Worm (Caenorhabditis elegans) whole organism, late embryonic: ENCODE results near the gene islo-1.

Source experiments
- K09A11.1 ChIP-seq: sonication (generic microtip); optimal IDR thresholded peaks from 2 replicates; lab custom pipeline; 2017; ENCODE audit warnings: antibody characterized with exemption, mild to moderate bottlenecking, missing genetic modification characterization, missing compliant biosample characterization; ENCODE audit not compliant: insufficient read depth
- Y22D7AL.16 ChIP-seq: sonication (generic microtip); optimal IDR thresholded peaks from 2 replicates; lab custom pipeline; 2016; ENCODE audit warnings: missing genetic modification characterization, missing compliant biosample characterization
- ama-1 ChIP-seq: fragments of 150-350 bp; optimal IDR thresholded peaks from 2 replicates; lab custom pipeline; 2014
- dve-1 ChIP-seq: sonication (generic microtip); optimal IDR thresholded peaks from 2 replicates; lab custom pipeline; 2017; ENCODE audit warnings: antibody characterized with exemption, mild to moderate bottlenecking, missing genetic modification characterization, missing compliant biosample characterization
- gmeb-2 ChIP-seq: sonication (generic microtip); optimal IDR thresholded peaks from 2 replicates; lab custom pipeline; 2016; ENCODE audit warnings: missing genetic modification characterization, inconsistent platforms, missing compliant biosample characterization
- hlh-13 ChIP-seq: fragments of 200-800 bp; sonication (Bioruptor generic); optimal IDR thresholded peaks from 2 replicates; lab custom pipeline; 2018; ENCODE audit warnings: mild to moderate bottlenecking, missing genetic modification characterization, missing compliant biosample characterization
- hlh-15 ChIP-seq: sonication (generic microtip); optimal IDR thresholded peaks from 2 replicates; lab custom pipeline; 2016; ENCODE audit warnings: missing genetic modification characterization, missing compliant biosample characterization
- nhr-11 ChIP-seq: fragments of 150-350 bp; optimal IDR thresholded peaks from 2 replicates; lab custom pipeline; 2014; ENCODE audit warnings: missing biosample characterization, missing genetic modification characterization
- pag-3 ChIP-seq: sonication (generic microtip); optimal IDR thresholded peaks from 2 replicates; lab custom pipeline; 2016; ENCODE audit warnings: missing compliant biosample characterization, missing genetic modification characterization, borderline replicate concordance
- pha-4 ChIP-seq: fragments of 150-350 bp; optimal IDR thresholded peaks from 2 replicates; lab custom pipeline; 2018; ENCODE audit warnings: missing biosample characterization, missing genetic modification reagents, missing genetic modification characterization

- TF ChIP-seq hlh-15 (tag; lab: Kevin White, UChicago) (no peak), Y22D7AL.16 (no peak), ama-1 (lab: Kevin White, UChicago) (no peak), dve-1 (tag; lab: Kevin White, UChicago) (no peak), hlh-13 (GFP tag; lab: Kevin White, UChicago) (no peak), pag-3 (tag; lab: Kevin White, UChicago) (no peak), K09A11.1 (no peak), gmeb-2 (tag; lab: Kevin White, UChicago) (no peak), nhr-11 (tag; lab: Kevin White, UChicago) (no peak), pha-4 (tag; lab: Kevin White, UChicago) (no peak)
Observed at ce11 chrIV:8152688-8153087, 16.5 kb downstream of the islo-1 start.
